Fruit fly (Drosophila melanogaster): Measurements from ENCODE around the gene Sgs4.

Gene Sgs4

dm6 chrX:3249189-3249588 lies 700 bp upstream of the Sgs4 start, which contains the start of gene Pig1:
Gene Pig1 (minus strand): TSS chrX:3249289.
- TF ChIP-seq N (GFP tag; optimal IDR thresholded peaks at IDR 0.05) = no peak
- TF ChIP-seq Dif (GFP tag; optimal IDR thresholded peaks at IDR 0.05; ENCODE audit: partially characterized antibody) = no peak

- no peak for TF ChIP-seq lola (GFP tag; optimal IDR thresholded peaks at IDR 0.05)
- TF ChIP-seq sv (GFP tag; optimal IDR thresholded peaks at IDR 0.05) = peak; percentile 91
- peak; percentile 92 for TF ChIP-seq Sp1 (GFP tag; optimal IDR thresholded peaks at IDR 0.05)
- TF ChIP-seq Hnf4 (GFP tag; optimal IDR thresholded peaks at IDR 0.05) = peak; percentile 74
- TF ChIP-seq Hr78 (GFP tag; optimal IDR thresholded peaks at IDR 0.05) = no peak
- TF ChIP-seq woc (GFP tag; optimal IDR thresholded peaks at IDR 0.05) = peak; percentile 80
- peak; percentile 91 for TF ChIP-seq ey (GFP tag; optimal IDR thresholded peaks at IDR 0.05)
- TF ChIP-seq N (GFP tag; optimal IDR thresholded peaks at IDR 0.05) = no peak
- peak; percentile 81 for TF ChIP-seq CG9705 (GFP tag; optimal IDR thresholded peaks at IDR 0.05)
- peak; percentile 87 for TF ChIP-seq HLH106 (tag; optimal IDR thresholded peaks at IDR 0.05)
- no peak for TF ChIP-seq Myc (optimal IDR thresholded peaks at IDR 0.05)
- TF ChIP-seq Abd-B (GFP tag; optimal IDR thresholded peaks at IDR 0.05) = no peak
- TF ChIP-seq tai (GFP tag; optimal IDR thresholded peaks at IDR 0.05) = peak; percentile 80
- TF ChIP-seq fru (GFP tag; optimal IDR thresholded peaks at IDR 0.05) = peak; percentile 90
- no peak for TF ChIP-seq Hr83 (GFP tag; optimal IDR thresholded peaks at IDR 0.05; ENCODE audit: poor library complexity, severe bottlenecking)
- TF ChIP-seq Rel (GFP tag; optimal IDR thresholded peaks at IDR 0.05) = no peak
- no peak for TF ChIP-seq Rel (tag; optimal IDR thresholded peaks at IDR 0.05)
- no peak for TF ChIP-seq CrebA (GFP tag; optimal IDR thresholded peaks at IDR 0.05; ENCODE audit: borderline replicate concordance)
- peak; percentile 28 for TF ChIP-seq CG32264 (GFP tag; optimal IDR thresholded peaks at IDR 0.05)
- peak; percentile 90 for TF ChIP-seq rgr (GFP tag; optimal IDR thresholded peaks at IDR 0.05)
- TF ChIP-seq h (GFP tag; optimal IDR thresholded peaks at IDR 0.05) = peak; percentile 92
- peak; percentile 15 for TF ChIP-seq Dif (GFP tag; optimal IDR thresholded peaks at IDR 0.05; ENCODE audit: partially characterized antibody)
- peak; percentile 92 for TF ChIP-seq psq (GFP tag; optimal IDR thresholded peaks at IDR 0.05)
- TF ChIP-seq Mio (GFP tag; optimal IDR thresholded peaks at IDR 0.05) = peak; percentile 37
- TF ChIP-seq Jra (GFP tag; optimal IDR thresholded peaks at IDR 0.05) = peak; percentile 85
- TF ChIP-seq usp (GFP tag; optimal IDR thresholded peaks at IDR 0.05) = no peak
- TF ChIP-seq brk (GFP tag; optimal IDR thresholded peaks at IDR 0.05) = peak; percentile 66
- TF ChIP-seq dmrt93B (GFP tag; optimal IDR thresholded peaks at IDR 0.05) = peak; percentile 91
- peak in 1 of 2 experiments; percentile 13 for TF ChIP-seq dl (GFP tag; optimal IDR thresholded peaks at IDR 0.05; ENCODE audit: insufficient read depth in 1 of 2, partially characterized antibody in 2 of 2)
- peak; percentile 91 for TF ChIP-seq br (GFP tag; optimal IDR thresholded peaks at IDR 0.05)
- peak; percentile 40 for TF ChIP-seq GATAd (GFP tag; optimal IDR thresholded peaks at IDR 0.05)
- peak; percentile 93 for TF ChIP-seq OdsH (GFP tag; optimal IDR thresholded peaks at IDR 0.05)
- TF ChIP-seq sage (GFP tag; optimal IDR thresholded peaks at IDR 0.05) = peak; percentile 66
- TF ChIP-seq Dfd (GFP tag; optimal IDR thresholded peaks at IDR 0.05) = peak; percentile 24
- peak; percentile 61 for TF ChIP-seq dsf (GFP tag; optimal IDR thresholded peaks at IDR 0.05; ENCODE audit: borderline replicate concordance)
- TF ChIP-seq jim (GFP tag; optimal IDR thresholded peaks at IDR 0.05) = no peak
- TF ChIP-seq pan (optimal IDR thresholded peaks at IDR 0.05) = no peak
- TF ChIP-seq foxo (GFP tag; optimal IDR thresholded peaks at IDR 0.05) = peak in 1 of 2 experiments; percentile 85
- TF ChIP-seq Vsx2 (GFP tag; optimal IDR thresholded peaks at IDR 0.05; ENCODE audit: partially characterized antibody) = no peak
Observed at dm6 chrX:3255569-3256309, 5.8 kb downstream of the Sgs4 start.

dm6 chrX:3260536-3260935 lies 10.6 kb downstream of the Sgs4 start:
- TF ChIP-seq sv (GFP tag; optimal IDR thresholded peaks at IDR 0.05) (no peak), h (GFP tag; optimal IDR thresholded peaks at IDR 0.05) (peak; percentile 16)
